Fruit fly (Drosophila melanogaster) whole organism, prepupa: ENCODE data around the gene ACXE.

Experiments used
- Blimp-1 ChIP-seq: fragments of 200-800 bp; sonication (Bioruptor generic); optimal IDR thresholded peaks from 3 replicates; lab custom pipeline; 2017; ENCODE audit warnings: missing biosample characterization, missing genetic modification characterization, mild to moderate bottlenecking, moderate library complexity, missing genetic modification reagents
- CG10631 ChIP-seq: fragments of 200-800 bp; sonication (Bioruptor generic); optimal IDR thresholded peaks from 2 replicates; lab custom pipeline; 2016; ENCODE audit warnings: missing biosample characterization, missing genetic modification characterization
- CG10669 ChIP-seq: fragments of 200-800 bp; sonication (Bioruptor generic); optimal IDR thresholded peaks from 3 replicates; lab custom pipeline; 2018; ENCODE audit warnings: missing biosample characterization, mild to moderate bottlenecking, missing genetic modification characterization, moderate library complexity
- CG11294 ChIP-seq: fragments of 200-800 bp; sonication (Bioruptor generic); IDR thresholded peaks from 2 replicates; pipeline ENCODE4 v1.3.6; 2022; ENCODE audit warnings: missing biosample characterization, missing genetic modification characterization
- CG11762 ChIP-seq: fragments of 200-800 bp; sonication (Bioruptor generic); optimal IDR thresholded peaks from 3 replicates; lab custom pipeline; 2016; ENCODE audit warnings: missing biosample characterization, missing genetic modification characterization; ENCODE audit not compliant: insufficient read depth
- CG11902 ChIP-seq: fragments of 200-800 bp; sonication (Bioruptor generic); optimal IDR thresholded peaks from 3 replicates; lab custom pipeline; 2016; ENCODE audit warnings: missing biosample characterization, missing genetic modification characterization
- CG15336 ChIP-seq: fragments of 200-800 bp; sonication (Bioruptor generic); IDR thresholded peaks from 2 replicates; pipeline ENCODE4 v1.3.6; 2022; ENCODE audit warnings: missing biosample characterization, missing genetic modification characterization
- CG1621 ChIP-seq: fragments of 200-800 bp; sonication (Bioruptor generic); optimal IDR thresholded peaks from 3 replicates; lab custom pipeline; 2018; ENCODE audit warnings: missing biosample characterization, mild to moderate bottlenecking, missing genetic modification characterization
- CG3032 ChIP-seq: fragments of 200-800 bp; optimal IDR thresholded peaks from 2 replicates; lab custom pipeline; 2019; ENCODE audit warnings: missing biosample characterization, mild to moderate bottlenecking, missing genetic modification characterization, moderate library complexity
- CG31627 ChIP-seq: fragments of 200-800 bp; sonication (Bioruptor generic); optimal IDR thresholded peaks from 3 replicates; lab custom pipeline; 2016; ENCODE audit warnings: missing biosample characterization, missing genetic modification characterization
- CG34406 ChIP-seq: fragments of 200-800 bp; sonication (Bioruptor generic); optimal IDR thresholded peaks from 3 replicates; lab custom pipeline; 2016; ENCODE audit warnings: missing biosample characterization, missing genetic modification characterization
- CG3919 ChIP-seq: fragments of 200-800 bp; sonication (Bioruptor generic); optimal IDR thresholded peaks from 3 replicates; lab custom pipeline; 2016; ENCODE audit warnings: missing biosample characterization, missing genetic modification characterization
- CG4318 ChIP-seq: fragments of 200-800 bp; sonication (Bioruptor generic); optimal IDR thresholded peaks from 3 replicates; lab custom pipeline; 2017; ENCODE audit warnings: missing biosample characterization, mild to moderate bottlenecking, missing genetic modification characterization
- CG6163 ChIP-seq: fragments of 200-800 bp; sonication (Bioruptor generic); IDR thresholded peaks from 3 replicates; pipeline ENCODE4 v1.3.6; 2022; ENCODE audit warnings: missing biosample characterization, missing genetic modification characterization
- CG6276 ChIP-seq: fragments of 200-800 bp; sonication (Bioruptor generic); optimal IDR thresholded peaks from 2 replicates; lab custom pipeline; 2017; ENCODE audit warnings: missing biosample characterization, mild to moderate bottlenecking, missing genetic modification characterization
- CG6792 ChIP-seq: fragments of 200-800 bp; sonication (Bioruptor generic); optimal IDR thresholded peaks from 3 replicates; lab custom pipeline; 2016; ENCODE audit warnings: missing biosample characterization, missing genetic modification characterization
- CG6808 ChIP-seq: fragments of 200-800 bp; sonication (Bioruptor generic); optimal IDR thresholded peaks from 3 replicates; lab custom pipeline; 2017; ENCODE audit warnings: missing biosample characterization, missing genetic modification characterization, mild to moderate bottlenecking, moderate library complexity, missing genetic modification reagents
- CG6854 ChIP-seq: fragments of 200-800 bp; sonication (Bioruptor generic); optimal IDR thresholded peaks from 2 replicates; lab custom pipeline; 2017; ENCODE audit warnings: missing biosample characterization, mild to moderate bottlenecking, missing genetic modification characterization
- CG7368 ChIP-seq: fragments of 200-800 bp; sonication (Bioruptor generic); optimal IDR thresholded peaks from 3 replicates; lab custom pipeline; 2016; ENCODE audit warnings: missing biosample characterization, missing genetic modification characterization
- CG8119 ChIP-seq: fragments of 200-800 bp; sonication (Bioruptor generic); IDR thresholded peaks from 3 replicates; pipeline ENCODE4 v1.3.6; 2022; ENCODE audit warnings: missing biosample characterization, missing genetic modification characterization
- CG9139 ChIP-seq: fragments of 200-800 bp; sonication (Bioruptor generic); optimal IDR thresholded peaks from 3 replicates; lab custom pipeline; 2017; ENCODE audit warnings: missing biosample characterization, mild to moderate bottlenecking, missing genetic modification characterization
- Eip75B ChIP-seq: fragments of 200-800 bp; sonication (Bioruptor generic); optimal IDR thresholded peaks from 3 replicates; lab custom pipeline; 2016; ENCODE audit warnings: missing biosample characterization, missing genetic modification characterization
- Eip93F ChIP-seq: fragments of 200-800 bp; sonication (Bioruptor generic); optimal IDR thresholded peaks from 2 replicates; lab custom pipeline; 2016; ENCODE audit warnings: missing biosample characterization, mild to moderate bottlenecking, missing genetic modification characterization
- Ets21C ChIP-seq: fragments of 200-800 bp; sonication (Bioruptor generic); optimal IDR thresholded peaks from 3 replicates; lab custom pipeline; 2016; ENCODE audit warnings: missing biosample characterization, missing genetic modification characterization
- Gug ChIP-seq: fragments of 200-800 bp; sonication (Bioruptor generic); IDR thresholded peaks from 2 replicates; pipeline ENCODE4 v1.3.6; 2022; ENCODE audit warnings: missing biosample characterization, missing genetic modification characterization
- Hr38 ChIP-seq: sonication (Bioruptor generic); optimal IDR thresholded peaks from 2 replicates; lab custom pipeline; 2016; ENCODE audit warnings: missing biosample characterization, missing genetic modification characterization
- Hr39 ChIP-seq: fragments of 200-800 bp; sonication (Bioruptor generic); optimal IDR thresholded peaks from 2 replicates; lab custom pipeline; 2016; ENCODE audit warnings: missing biosample characterization, missing genetic modification characterization
- Hr4 ChIP-seq: fragments of 200-800 bp; sonication (Bioruptor generic); optimal IDR thresholded peaks from 3 replicates; lab custom pipeline; 2016; ENCODE audit warnings: missing biosample characterization, missing genetic modification characterization
- Lpt ChIP-seq: fragments of 200-800 bp; sonication (Bioruptor generic); optimal IDR thresholded peaks from 3 replicates; lab custom pipeline; 2016; ENCODE audit warnings: missing biosample characterization, missing genetic modification characterization
- Met ChIP-seq: fragments of 200-800 bp; sonication (Bioruptor generic); optimal IDR thresholded peaks from 3 replicates; lab custom pipeline; 2016; ENCODE audit warnings: missing biosample characterization, missing genetic modification characterization
- OdsH ChIP-seq: fragments of 200-800 bp; sonication (Bioruptor generic); optimal IDR thresholded peaks from 3 replicates; lab custom pipeline; 2016; ENCODE audit warnings: missing biosample characterization, missing genetic modification characterization
- Sox102F ChIP-seq: fragments of 200-800 bp; sonication (Bioruptor generic); optimal IDR thresholded peaks from 2 replicates; lab custom pipeline; 2016; ENCODE audit warnings: missing biosample characterization, mild to moderate bottlenecking, missing genetic modification characterization
- Sox14 ChIP-seq: fragments of 200-800 bp; sonication (Bioruptor generic); optimal IDR thresholded peaks from 3 replicates; lab custom pipeline; 2016; ENCODE audit warnings: missing biosample characterization, missing genetic modification characterization
- acj6 ChIP-seq: fragments of 200-800 bp; sonication (Bioruptor generic); optimal IDR thresholded peaks from 3 replicates; lab custom pipeline; 2016; ENCODE audit warnings: missing biosample characterization, missing genetic modification characterization
- cyc ChIP-seq: fragments of 200-800 bp; sonication (Bioruptor generic); optimal IDR thresholded peaks from 3 replicates; lab custom pipeline; 2016; ENCODE audit warnings: missing biosample characterization, missing genetic modification characterization
- esn ChIP-seq: fragments of 200-800 bp; sonication (Bioruptor generic); optimal IDR thresholded peaks from 2 replicates; lab custom pipeline; 2016; ENCODE audit warnings: missing biosample characterization, mild to moderate bottlenecking, missing genetic modification characterization, moderate library complexity
- fd85E ChIP-seq: fragments of 200-800 bp; sonication (Bioruptor generic); optimal IDR thresholded peaks from 3 replicates; lab custom pipeline; 2016; ENCODE audit warnings: missing biosample characterization, missing genetic modification characterization
- fkh ChIP-seq: fragments of 200-800 bp; sonication (Bioruptor generic); optimal IDR thresholded peaks from 3 replicates; lab custom pipeline; 2017; ENCODE audit warnings: missing biosample characterization, mild to moderate bottlenecking, missing genetic modification characterization, moderate library complexity
- lz ChIP-seq: fragments of 200-800 bp; sonication (Bioruptor generic); optimal IDR thresholded peaks from 3 replicates; lab custom pipeline; 2016; ENCODE audit warnings: missing biosample characterization, missing genetic modification characterization
- ss ChIP-seq, 2 experiments: fragments of 200-800 bp; sonication (Bioruptor generic); optimal IDR thresholded peaks; 2 replicates in 1 of 2; 3 replicates in 1 of 2; lab custom pipeline; 2017 to 2018; ENCODE audit warnings: mild to moderate bottlenecking in 2 of 2, missing biosample characterization in 2 of 2, missing genetic modification characterization in 2 of 2, moderate library complexity in 1 of 2
- topi ChIP-seq: fragments of 200-800 bp; sonication (Bioruptor generic); optimal IDR thresholded peaks from 3 replicates; lab custom pipeline; 2016; ENCODE audit warnings: missing biosample characterization, missing genetic modification characterization

ACXE gene

dm6 chr2L:12932996-12933395 lies 7.6 kb downstream of the ACXE start (continued):
- TF ChIP-seq Hr4 (GFP tag; lab: Kevin White, UChicago) = peak; percentile 20

dm6 chr2L:12950682-12951081 lies 25.3 kb downstream of the ACXE start:
- TF ChIP-seq Lpt (GFP tag; lab: Kevin White, UChicago) (no peak), CG1621 (tag; lab: Kevin White, UChicago) (no peak), Sox102F (GFP tag; lab: Kevin White, UChicago) (no peak), Hr39 (GFP tag; lab: Kevin White, UChicago) (no peak), Eip75B (no peak), CG6276 (GFP tag; lab: Kevin White, UChicago) (no peak), CG7368 (GFP tag; lab: Kevin White, UChicago) (no peak), cyc (GFP tag; lab: Kevin White, UChicago) (no peak), CG10669 (GFP tag; lab: Kevin White, UChicago) (no peak), CG3919 (GFP tag; lab: Kevin White, UChicago) (no peak), CG4318 (no peak), CG8119 (GFP tag; lab: Robert Waterston, UW) (no peak)

dm6 chr2L:12966290-12966689 lies 40.9 kb downstream of the ACXE start, which contains the start of gene CG16800:
CG16800 (plus strand) TSS chr2L:12966590.
- TF ChIP-seq CG7368 (GFP tag; lab: Kevin White, UChicago) (no peak), CG6276 (GFP tag; lab: Kevin White, UChicago) (no peak), Met (GFP tag; lab: Kevin White, UChicago) (no peak)

- TF ChIP-seq topi (GFP tag; lab: Kevin White, UChicago) (no peak), CG9139 (GFP tag; lab: Kevin White, UChicago) (no peak), CG6276 (GFP tag; lab: Kevin White, UChicago) (no peak), CG1621 (tag; lab: Kevin White, UChicago) (no peak)
Observed at dm6 chr2L:12969569-12969968, 44.2 kb downstream of the ACXE start.

- no peak for TF ChIP-seq Met (GFP tag; lab: Kevin White, UChicago)
- no peak for TF ChIP-seq CG10631 (GFP tag; lab: Kevin White, UChicago)
- no peak for TF ChIP-seq cyc (GFP tag; lab: Kevin White, UChicago)
- TF ChIP-seq esn = peak; percentile 69
- peak; percentile 39 for TF ChIP-seq Ets21C (GFP tag; lab: Kevin White, UChicago)
- TF ChIP-seq lz (GFP tag; lab: Kevin White, UChicago) = peak; percentile 62
- no peak for TF ChIP-seq CG6808
- peak; percentile 46 for TF ChIP-seq CG6792
- no peak for TF ChIP-seq CG7368 (GFP tag; lab: Kevin White, UChicago)
- no peak for TF ChIP-seq Blimp-1 (GFP tag; lab: Kevin White, UChicago)
- TF ChIP-seq Sox102F (GFP tag; lab: Kevin White, UChicago) = peak; percentile 66
- peak; percentile 43 for TF ChIP-seq CG6854 (GFP tag; lab: Kevin White, UChicago)
- TF ChIP-seq CG6276 (GFP tag; lab: Kevin White, UChicago) = no peak
- peak; percentile 21 for TF ChIP-seq CG9139 (GFP tag; lab: Kevin White, UChicago)
- TF ChIP-seq CG34406 = peak; percentile 52
- TF ChIP-seq CG15336 = no peak
- TF ChIP-seq Hr38 = no peak
- TF ChIP-seq CG3032 (tag; lab: Kevin White, UChicago) = no peak
- no peak for TF ChIP-seq CG11902
- TF ChIP-seq Eip93F (GFP tag; lab: Kevin White, UChicago) = no peak
- no peak for TF ChIP-seq CG4318
- TF ChIP-seq OdsH (GFP tag; lab: Kevin White, UChicago) = peak; percentile 60
- no peak for TF ChIP-seq Lpt (GFP tag; lab: Kevin White, UChicago)
- peak; percentile 56 for TF ChIP-seq CG31627 (GFP tag; lab: Kevin White, UChicago)
- TF ChIP-seq topi (GFP tag; lab: Kevin White, UChicago) = peak; percentile 11
- TF ChIP-seq Gug = no peak
- TF ChIP-seq fkh (GFP tag; lab: Kevin White, UChicago) = peak; percentile 64
- peak; percentile 83 for TF ChIP-seq CG6163 (GFP tag; lab: Robert Waterston, UW)
- no peak for TF ChIP-seq CG11294 (GFP tag; lab: Robert Waterston, UW)
- peak; percentile 44 for TF ChIP-seq Hr39 (GFP tag; lab: Kevin White, UChicago)
- peak; percentile 5 for TF ChIP-seq ss (GFP tag; optimal IDR thresholded peaks at IDR 0.05; lab: Kevin White, UChicago)
- peak; percentile 58 for TF ChIP-seq acj6 (GFP tag; lab: Kevin White, UChicago)
- TF ChIP-seq fd85E (GFP tag; lab: Kevin White, UChicago) = peak; percentile 34
- TF ChIP-seq CG10669 (GFP tag; lab: Kevin White, UChicago) = no peak
- TF ChIP-seq Sox14 (GFP tag; lab: Kevin White, UChicago) = no peak
- TF ChIP-seq CG11762 (GFP tag; lab: Kevin White, UChicago) = no peak
Observed at dm6 chr2L:12974045-12974539, 48.7 kb downstream of the ACXE start, which contains the start of gene Vha68-2. Vha68-2 (plus strand) TSS chr2L:12974322.
